Worm (Caenorhabditis elegans) whole organism, L4 larva: ENCODE measurements around the gene pst-2.

Source experiments
- D1046.2 ChIP-seq: fragments of 200-800 bp; sonication (Bioruptor generic); IDR thresholded peaks from 2 replicates; pipeline ENCODE4 v1.3.6; 2022; ENCODE audit warnings: missing genetic modification characterization, missing compliant biosample characterization
- F26F4.8 ChIP-seq: fragments of 200-800 bp; sonication (Bioruptor generic); conservative IDR thresholded peaks from 2 replicates; pipeline ENCODE4 v1.3.6; 2022; ENCODE audit warnings: missing genetic modification characterization, missing compliant biosample characterization
- F37D6.2 ChIP-seq: sonication (generic microtip); optimal IDR thresholded peaks from 2 replicates; lab custom pipeline; 2016; ENCODE audit warnings: mild to moderate bottlenecking, missing genetic modification characterization, missing compliant biosample characterization
- F44E2.7 ChIP-seq: fragments of 200-800 bp; sonication (Bioruptor generic); IDR thresholded peaks from 2 replicates; pipeline ENCODE4 v2.1.2; 2022; ENCODE audit warnings: missing genetic modification characterization, missing compliant biosample characterization
- F49E8.2 ChIP-seq: sonication (generic microtip); optimal IDR thresholded peaks from 2 replicates; lab custom pipeline; 2016; ENCODE audit warnings: missing compliant biosample characterization, mild to moderate bottlenecking, missing genetic modification characterization, borderline replicate concordance
- Y105C5A.15 ChIP-seq: fragments of 200-800 bp; sonication (Bioruptor generic); IDR thresholded peaks from 2 replicates; pipeline ENCODE4 v1.3.6; 2022; ENCODE audit warnings: missing genetic modification characterization, missing compliant biosample characterization
- Y48G9A.11 ChIP-seq: fragments of 200-800 bp; sonication (Bioruptor generic); IDR thresholded peaks from 2 replicates; pipeline ENCODE4 v1.3.6; 2022; ENCODE audit warnings: missing genetic modification reagents, missing genetic modification characterization, missing compliant biosample characterization
- Y5F2A.4 ChIP-seq: fragments of 200-800 bp; sonication (Bioruptor generic); optimal IDR thresholded peaks from 2 replicates; lab custom pipeline; 2018; ENCODE audit warnings: mild to moderate bottlenecking, missing genetic modification characterization, missing compliant biosample characterization
- aly-2 ChIP-seq: sonication (generic microtip); optimal IDR thresholded peaks from 2 replicates; lab custom pipeline; 2018; ENCODE audit warnings: missing biosample characterization, missing genetic modification characterization
- ama-1 ChIP-seq: fragments of 150-350 bp; optimal IDR thresholded peaks from 2 replicates; lab custom pipeline; 2014; ENCODE audit warnings: inconsistent platforms, mixed read lengths
- ceh-20 ChIP-seq: fragments of 200-800 bp; sonication (Bioruptor generic); IDR thresholded peaks from 2 replicates; pipeline ENCODE4 v1.3.6; 2022; ENCODE audit warnings: missing genetic modification reagents, missing genetic modification characterization, missing compliant biosample characterization
- ceh-32 ChIP-seq: sonication (generic microtip); optimal IDR thresholded peaks from 2 replicates; lab custom pipeline; 2016; ENCODE audit warnings: mild to moderate bottlenecking, missing genetic modification characterization, missing compliant biosample characterization; ENCODE audit not compliant: poor library complexity
- ceh-44 ChIP-seq: fragments of 200-800 bp; sonication (Bioruptor generic); IDR thresholded peaks from 2 replicates; pipeline ENCODE4 v1.3.6; 2022; ENCODE audit warnings: missing genetic modification reagents, missing genetic modification characterization, missing compliant biosample characterization
- ceh-82 ChIP-seq: sonication (generic microtip); optimal IDR thresholded peaks from 2 replicates; lab custom pipeline; 2017; ENCODE audit warnings: missing biosample characterization, missing genetic modification characterization
- ces-1 ChIP-seq: fragments of 150-350 bp; sonication (generic microtip); optimal IDR thresholded peaks from 4 replicates; lab custom pipeline; 2014; ENCODE audit warnings: missing biosample characterization, missing genetic modification reagents, missing genetic modification characterization
- ctbp-1 ChIP-seq: fragments of 200-800 bp; sonication (Bioruptor generic); IDR thresholded peaks from 2 replicates; pipeline ENCODE4 v1.3.6; 2022; ENCODE audit warnings: missing genetic modification reagents, missing genetic modification characterization, missing compliant biosample characterization
- daf-12 ChIP-seq: fragments of 150-350 bp; optimal IDR thresholded peaks from 2 replicates; lab custom pipeline; 2014; ENCODE audit warnings: missing biosample characterization, missing genetic modification reagents, missing genetic modification characterization
- daf-19 ChIP-seq: fragments of 200-800 bp; sonication (Bioruptor generic); conservative IDR thresholded peaks from 2 replicates; pipeline ENCODE4 v1.3.6; 2022; ENCODE audit warnings: missing genetic modification characterization, missing compliant biosample characterization
- dmd-8 ChIP-seq: fragments of 200-800 bp; sonication (Bioruptor generic); IDR thresholded peaks from 2 replicates; pipeline ENCODE4 v1.3.6; 2022; ENCODE audit warnings: missing genetic modification characterization, missing compliant biosample characterization
- dmd-9 ChIP-seq: fragments of 200-800 bp; sonication (Bioruptor generic); IDR thresholded peaks from 2 replicates; pipeline ENCODE4 v1.3.6; 2022; ENCODE audit warnings: missing genetic modification reagents, missing genetic modification characterization, missing compliant biosample characterization
- dpl-1 ChIP-seq: fragments of 150-350 bp; optimal IDR thresholded peaks from 2 replicates; lab custom pipeline; 2014; ENCODE audit warnings: missing biosample characterization, missing genetic modification reagents, missing genetic modification characterization
- dve-1 ChIP-seq: sonication (generic microtip); optimal IDR thresholded peaks from 2 replicates; lab custom pipeline; 2017; ENCODE audit warnings: antibody characterized with exemption, mild to moderate bottlenecking, missing genetic modification characterization, missing compliant biosample characterization; ENCODE audit not compliant: insufficient read depth
- egl-27 ChIP-seq: sonication (generic microtip); optimal IDR thresholded peaks from 3 replicates; lab custom pipeline; 2017; ENCODE audit warnings: missing biosample characterization, missing genetic modification reagents, missing genetic modification characterization
- fkh-10 ChIP-seq: fragments of 150-350 bp; optimal IDR thresholded peaks from 2 replicates; lab custom pipeline; 2014; ENCODE audit warnings: missing biosample characterization, missing genetic modification reagents, missing genetic modification characterization
- fos-1 ChIP-seq: fragments of 150-350 bp; optimal IDR thresholded peaks from 2 replicates; lab custom pipeline; 2014; ENCODE audit warnings: missing biosample characterization, missing genetic modification characterization
- gei-8 ChIP-seq: fragments of 200-800 bp; sonication (Bioruptor generic); optimal IDR thresholded peaks from 2 replicates; lab custom pipeline; 2018; ENCODE audit warnings: mild to moderate bottlenecking, missing genetic modification characterization, missing compliant biosample characterization
- hlh-30 ChIP-seq: sonication (generic microtip); optimal IDR thresholded peaks from 2 replicates; lab custom pipeline; 2017; ENCODE audit warnings: antibody characterized with exemption, mild to moderate bottlenecking, missing genetic modification characterization, missing compliant biosample characterization; ENCODE audit not compliant: insufficient read depth
- hmg-1.1 ChIP-seq: fragments of 200-800 bp; sonication (Bioruptor generic); IDR thresholded peaks from 2 replicates; pipeline ENCODE4 v1.3.6; 2022; ENCODE audit warnings: missing genetic modification reagents, missing genetic modification characterization, missing compliant biosample characterization
- lin-38 ChIP-seq: fragments of 200-800 bp; sonication (Bioruptor generic); IDR thresholded peaks from 2 replicates; pipeline ENCODE4 v1.3.6; 2022; ENCODE audit warnings: missing genetic modification reagents, missing genetic modification characterization, missing compliant biosample characterization
- lir-3 ChIP-seq: sonication (generic microtip); optimal IDR thresholded peaks from 2 replicates; lab custom pipeline; 2016; ENCODE audit warnings: mild to moderate bottlenecking, missing genetic modification characterization, missing compliant biosample characterization
- lsy-2 ChIP-seq, 2 experiments: fragments of 150-350 bp in 1 of 2; sonication (generic microtip) in 1 of 2; optimal IDR thresholded peaks; 2 replicates each; lab custom pipeline; 2014 to 2017; ENCODE audit warnings: missing biosample characterization in 2 of 2, missing genetic modification characterization in 2 of 2
- madf-5 ChIP-seq, 2 experiments: fragments of 200-800 bp; sonication (Bioruptor generic); IDR thresholded peaks; 2 replicates each; pipeline ENCODE4 v1.3.6; 2022; ENCODE audit warnings: missing compliant biosample characterization in 2 of 2, missing genetic modification characterization in 2 of 2
- madf-9 ChIP-seq: fragments of 200-800 bp; sonication (Bioruptor generic); conservative IDR thresholded peaks from 2 replicates; pipeline ENCODE4 v1.3.6; 2022; ENCODE audit warnings: missing genetic modification reagents, missing genetic modification characterization, missing compliant biosample characterization
- mdl-1 ChIP-seq, 2 experiments: fragments of 150-350 bp in 1 of 2; sonication (generic microtip) in 1 of 2; optimal IDR thresholded peaks; 2 replicates each; lab custom pipeline; 2014 to 2017; ENCODE audit warnings: missing biosample characterization in 2 of 2, missing genetic modification characterization in 2 of 2
- mxl-2 ChIP-seq: fragments of 200-800 bp; sonication (Bioruptor generic); conservative IDR thresholded peaks from 2 replicates; pipeline ENCODE4 v1.3.6; 2022; ENCODE audit warnings: missing genetic modification reagents, missing genetic modification characterization, missing compliant biosample characterization
- mxl-3 ChIP-seq: fragments of 200-800 bp; sonication (Bioruptor generic); optimal IDR thresholded peaks from 2 replicates; lab custom pipeline; 2018; ENCODE audit warnings: mild to moderate bottlenecking, missing genetic modification characterization, missing compliant biosample characterization
- nhr-25 ChIP-seq: sonication (generic microtip); optimal IDR thresholded peaks from 2 replicates; lab custom pipeline; 2017; ENCODE audit warnings: missing genetic modification characterization, mild to moderate bottlenecking, missing compliant biosample characterization, antibody characterized with exemption, moderate library complexity, borderline replicate concordance; ENCODE audit not compliant: insufficient read depth
- nhr-77 ChIP-seq: fragments of 150-350 bp; optimal IDR thresholded peaks from 2 replicates; lab custom pipeline; 2014; ENCODE audit warnings: missing biosample characterization, missing genetic modification characterization
- rbr-2 ChIP-seq: sonication (generic microtip); optimal IDR thresholded peaks from 2 replicates; lab custom pipeline; 2016; ENCODE audit warnings: missing genotype, missing genetic modification characterization, missing compliant biosample characterization
- snpc-4 ChIP-seq: fragments of 150-350 bp; optimal IDR thresholded peaks from 2 replicates; lab custom pipeline; 2014; ENCODE audit warnings: missing biosample characterization, missing genetic modification characterization
- tra-1 ChIP-seq: fragments of 200-800 bp; sonication (Bioruptor generic); IDR thresholded peaks from 2 replicates; pipeline ENCODE4 v1.3.6; 2022; ENCODE audit warnings: missing genetic modification reagents, missing genetic modification characterization, missing compliant biosample characterization
- unc-130 ChIP-seq: sonication (generic microtip); optimal IDR thresholded peaks from 2 replicates; lab custom pipeline; 2016; ENCODE audit warnings: missing genetic modification reagents, missing genetic modification characterization, missing compliant biosample characterization
- unc-39 ChIP-seq: sonication (generic microtip); optimal IDR thresholded peaks from 2 replicates; lab custom pipeline; 2017; ENCODE audit warnings: missing biosample characterization, missing genetic modification characterization
- unc-62 ChIP-seq, 3 experiments: fragments of 150-350 bp in 1 of 3; sonication (generic microtip); optimal IDR thresholded peaks in 2 of 3; peaks in 1 of 3; 1 replicate in 1 of 3; 2 replicates in 2 of 3; lab custom pipeline; 2014 to 2017; ENCODE audit warnings: missing biosample characterization in 3 of 3, missing genetic modification characterization in 3 of 3, missing genetic modification reagents in 3 of 3, missing genotype in 1 of 3
- vab-7 ChIP-seq: fragments of 200-800 bp; sonication (Bioruptor generic); IDR thresholded peaks from 2 replicates; pipeline ENCODE4 v1.3.6; 2022; ENCODE audit warnings: missing genetic modification reagents, missing genetic modification characterization, missing compliant biosample characterization
- zag-1 ChIP-seq: fragments of 150-350 bp; optimal IDR thresholded peaks from 2 replicates; lab custom pipeline; 2014; ENCODE audit warnings: missing biosample characterization, missing genetic modification characterization
- zfp-2 ChIP-seq: sonication (generic microtip); optimal IDR thresholded peaks from 2 replicates; lab custom pipeline; 2016; ENCODE audit warnings: mild to moderate bottlenecking, missing genetic modification characterization, missing compliant biosample characterization
- zip-2 ChIP-seq: fragments of 150-350 bp; optimal IDR thresholded peaks from 2 replicates; lab custom pipeline; 2014; ENCODE audit warnings: missing biosample characterization, missing genetic modification characterization
- ztf-11 ChIP-seq: fragments of 150-350 bp; optimal IDR thresholded peaks from 2 replicates; lab custom pipeline; 2014; ENCODE audit warnings: missing biosample characterization, missing genetic modification characterization
- ztf-7 ChIP-seq: fragments of 150-350 bp; optimal IDR thresholded peaks from 2 replicates; lab custom pipeline; 2014; ENCODE audit warnings: missing biosample characterization, missing genetic modification characterization

pst-2 gene

DNA sequence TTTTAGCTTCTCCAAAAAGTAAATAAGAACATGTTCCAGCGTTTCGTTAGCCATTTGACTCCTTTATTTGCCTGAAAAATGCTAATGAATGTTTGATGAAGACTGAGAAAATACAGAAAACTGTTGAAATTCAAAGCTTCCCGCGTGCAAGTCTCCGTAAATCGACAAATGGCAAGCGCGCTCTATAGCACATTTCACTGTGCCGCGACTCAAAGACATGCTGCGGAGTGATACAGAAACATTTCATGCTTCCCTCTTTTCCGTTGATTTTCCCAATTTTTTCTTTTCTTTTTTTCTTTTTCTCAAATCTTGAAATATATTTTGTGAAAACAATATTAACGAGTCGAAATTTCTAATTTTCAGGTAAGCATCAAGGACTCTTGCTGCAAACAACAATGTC is 1.3 kb upstream of the pst-2 start, which contains the start of the genes ska-3 and rps-12 (continued):
- TF ChIP-seq D1046.2 (peak; percentile 94), fkh-10 (peak; percentile 99), madf-9 (GFP tag; lab: Robert Waterston, UW) (peak; percentile 93), F44E2.7 (GFP tag; lab: Robert Waterston, UW) (no peak), madf-5 (GFP tag; IDR thresholded peaks at IDR 0.05; lab: Robert Waterston, UW) (peak in 1 of 2 experiments; percentile 42; a peak in 1 of 4 replicates), Y48G9A.11 (GFP tag; lab: Robert Waterston, UW) (peak; percentile 88), unc-62 (GFP tag; optimal IDR thresholded peaks at IDR 0.05 in 1 of 2; lab: Kevin White, UChicago) (peak in 1 of 2 experiments; percentile 100), unc-62 (tag; optimal IDR thresholded peaks at IDR 0.05; lab: Kevin White, UChicago) (no peak), zag-1 (tag; lab: Kevin White, UChicago) (peak; percentile 86), nhr-77 (tag; lab: Kevin White, UChicago) (peak; percentile 99), ama-1 (peak; percentile 91), Y5F2A.4 (GFP tag; lab: Kevin White, UChicago) (peak; percentile 48), gei-8 (GFP tag; lab: Kevin White, UChicago) (peak; percentile 63), dpl-1 (GFP tag; lab: Kevin White, UChicago) (peak; percentile 99), ztf-11 (tag; lab: Kevin White, UChicago) (peak; percentile 44), aly-2 (tag; lab: Kevin White, UChicago) (no peak), F26F4.8 (GFP tag; lab: Robert Waterston, UW) (no peak), zfp-2 (tag; lab: Kevin White, UChicago) (peak; percentile 99), unc-39 (tag; lab: Kevin White, UChicago) (no peak), hmg-1.1 (peak; percentile 98), mxl-3 (peak; percentile 80), ceh-20 (GFP tag; lab: Robert Waterston, UW) (peak; percentile 98), egl-27 (tag; lab: Kevin White, UChicago) (no peak), F49E8.2 (tag; lab: Kevin White, UChicago) (peak; percentile 52), zip-2 (tag; lab: Kevin White, UChicago) (peak; percentile 88), rbr-2 (tag; lab: Kevin White, UChicago) (peak; percentile 98), hlh-30 (tag; lab: Kevin White, UChicago) (peak; percentile 98), ceh-32 (tag; lab: Kevin White, UChicago) (peak; percentile 73), mdl-1 (tag; optimal IDR thresholded peaks at IDR 0.05; lab: Kevin White, UChicago) (peak; percentile 90 to 97), daf-12 (no peak), fos-1 (tag; lab: Kevin White, UChicago) (peak; percentile 55), nhr-25 (tag; lab: Kevin White, UChicago) (peak; percentile 97), ces-1 (GFP tag; lab: Kevin White, UChicago) (peak; percentile 80), ceh-82 (tag; lab: Kevin White, UChicago) (no peak), lin-38 (GFP tag; lab: Robert Waterston, UW) (peak; percentile 100), dmd-8 (GFP tag; lab: Robert Waterston, UW) (no peak), vab-7 (GFP tag; lab: Robert Waterston, UW) (peak; percentile 88), ztf-7 (tag; lab: Kevin White, UChicago) (peak; percentile 93), dmd-9 (peak; percentile 96), lir-3 (tag; lab: Kevin White, UChicago) (peak; percentile 29), mxl-2 (GFP tag; lab: Robert Waterston, UW) (peak; percentile 69), daf-19 (GFP tag; lab: Robert Waterston, UW) (peak; percentile 79; the same call in 1 of the 2 replicates), F37D6.2 (tag; lab: Kevin White, UChicago) (peak; percentile 93), ctbp-1 (GFP tag; lab: Robert Waterston, UW) (peak; percentile 95), lsy-2 (tag; optimal IDR thresholded peaks at IDR 0.05; lab: Kevin White, UChicago) (peak; percentile 92 to 98), unc-130 (GFP tag; lab: Kevin White, UChicago) (peak; percentile 89), dve-1 (tag; lab: Kevin White, UChicago) (peak; percentile 100), ceh-44 (no peak), Y105C5A.15 (GFP tag; lab: Robert Waterston, UW) (no peak), tra-1 (GFP tag; lab: Robert Waterston, UW) (peak; percentile 95), snpc-4 (tag; lab: Kevin White, UChicago) (peak; percentile 58)
